Worm (Caenorhabditis elegans): ENCODE measurements around the gene sco-1.

DNA sequence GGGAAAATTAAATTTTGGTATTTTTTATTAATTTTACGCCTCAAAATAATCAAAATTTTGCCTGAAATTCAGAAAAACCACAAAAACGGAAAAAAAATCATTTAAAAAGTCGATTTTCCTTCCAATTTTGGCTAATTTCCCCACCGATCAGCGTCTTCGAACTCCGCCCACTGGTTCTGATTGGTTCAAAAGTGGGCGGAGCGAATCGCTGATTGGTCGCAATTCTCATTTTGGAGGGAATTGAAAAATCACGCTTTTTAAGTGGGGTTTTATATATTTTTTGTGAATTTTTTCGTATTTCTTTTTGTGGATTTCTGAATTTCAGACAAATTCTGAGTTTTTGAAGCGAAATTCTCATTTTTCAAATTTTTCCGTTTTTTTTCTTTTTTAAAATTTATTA, 12.5 kb upstream of the sco-1 start:
- TF ChIP-seq tab-1 (GFP tag; IDR thresholded peaks at IDR 0.05) (no peak), flt-1 (GFP tag; IDR thresholded peaks at IDR 0.05) (no peak), ref-1 (GFP tag; conservative IDR thresholded peaks at IDR 0.05) (no peak), ztf-23 (GFP tag; IDR thresholded peaks at IDR 0.05) (no peak), ztf-29 (GFP tag; IDR thresholded peaks at IDR 0.05) (no peak), T22C8.4 (GFP tag; IDR thresholded peaks at IDR 0.05) (no peak), klf-2 (GFP tag; conservative IDR thresholded peaks at IDR 0.05) (no peak)

Data from whole organism, midembryonic.